Worm (Caenorhabditis elegans): ENCODE data around the gene F12F6.1.

DNA sequence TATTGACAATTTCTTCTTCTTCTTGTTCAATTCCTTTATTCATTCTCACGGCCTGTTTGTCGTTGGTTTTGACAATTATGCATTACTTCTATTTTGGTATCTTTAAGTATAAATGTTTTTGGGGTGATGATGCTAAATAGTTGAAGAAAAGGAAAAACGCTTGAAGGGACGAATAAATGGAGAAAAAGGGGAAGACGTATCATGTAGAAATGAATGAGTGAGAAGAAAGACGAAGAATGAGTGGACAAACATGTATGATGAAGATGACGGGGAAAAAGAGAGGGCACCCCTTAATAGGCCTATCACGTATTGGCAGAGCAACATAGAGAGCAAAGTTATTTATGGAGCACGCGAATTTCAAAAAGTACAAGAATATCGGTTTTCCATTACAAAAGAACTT is 35.1 kb upstream of the F12F6.1 start, which contains the start of gene M04B2.7:
- TF ChIP-seq unc-62 (GFP tag; optimal IDR thresholded peaks at IDR 0.05) = no peak
- TF ChIP-seq snpc-4 (tag; optimal IDR thresholded peaks at IDR 0.05) = no peak
- TF ChIP-seq ces-1 (GFP tag; optimal IDR thresholded peaks at IDR 0.05) = no peak
- TF ChIP-seq lin-13 (tag; optimal IDR thresholded peaks at IDR 0.05) = no peak
- TF ChIP-seq ztf-11 (tag; optimal IDR thresholded peaks at IDR 0.05) = no peak
- TF ChIP-seq nhr-237 (tag; optimal IDR thresholded peaks at IDR 0.05) = no peak
- TF ChIP-seq nhr-28 (tag; optimal IDR thresholded peaks at IDR 0.05) = no peak
- TF ChIP-seq pha-4 (tag; optimal IDR thresholded peaks at IDR 0.05) = no peak
- no peak for TF ChIP-seq nhr-12 (tag; optimal IDR thresholded peaks at IDR 0.05)
- TF ChIP-seq blmp-1 (tag; optimal IDR thresholded peaks at IDR 0.05) = no peak
- TF ChIP-seq nhr-76 (tag; optimal IDR thresholded peaks at IDR 0.05) = no peak
- TF ChIP-seq bed-3 (GFP tag; optimal IDR thresholded peaks at IDR 0.05) = no peak
- no peak for TF ChIP-seq lin-32 (GFP tag; optimal IDR thresholded peaks at IDR 0.05)
